Worm (Caenorhabditis elegans): ENCODE measurements around the gene F47B10.5.
A peak's percentile ranks its signal among the peaks of the same experiment; 100 is the strongest.

The F47B10.5 gene

ce11 chrX:10861673-10862072 is 28.7 kb downstream of the F47B10.5 start:
- TF ChIP-seq aly-2 (tag; optimal IDR thresholded peaks at IDR 0.05), result no peak
- no peak for TF ChIP-seq nhr-129 (tag; optimal IDR thresholded peaks at IDR 0.05)

ce11 chrX:10859622-10860021 is 30.7 kb downstream of the F47B10.5 start:
- TF ChIP-seq F13H6.1 (tag; optimal IDR thresholded peaks at IDR 0.05) (no peak), fos-1 (tag; optimal IDR thresholded peaks at IDR 0.05) (no peak), sem-4 (tag; optimal IDR thresholded peaks at IDR 0.05) (no peak), mab-5 (tag; optimal IDR thresholded peaks at IDR 0.05) (no peak), R02D3.7 (tag; optimal IDR thresholded peaks at IDR 0.05) (no peak), ZK546.5 (tag; optimal IDR thresholded peaks at IDR 0.05) (no peak), lin-39 (tag; optimal IDR thresholded peaks at IDR 0.05) (no peak), ceh-16 (tag; optimal IDR thresholded peaks at IDR 0.05) (no peak), nhr-12 (tag; optimal IDR thresholded peaks at IDR 0.05) (no peak), peb-1 (tag; optimal IDR thresholded peaks at IDR 0.05) (no peak), nhr-237 (tag; optimal IDR thresholded peaks at IDR 0.05) (no peak), skn-1 (tag; optimal IDR thresholded peaks at IDR 0.05) (no peak), nhr-25 (tag; optimal IDR thresholded peaks at IDR 0.05) (no peak), unc-55 (GFP tag; optimal IDR thresholded peaks at IDR 0.05) (no peak)

DNA sequence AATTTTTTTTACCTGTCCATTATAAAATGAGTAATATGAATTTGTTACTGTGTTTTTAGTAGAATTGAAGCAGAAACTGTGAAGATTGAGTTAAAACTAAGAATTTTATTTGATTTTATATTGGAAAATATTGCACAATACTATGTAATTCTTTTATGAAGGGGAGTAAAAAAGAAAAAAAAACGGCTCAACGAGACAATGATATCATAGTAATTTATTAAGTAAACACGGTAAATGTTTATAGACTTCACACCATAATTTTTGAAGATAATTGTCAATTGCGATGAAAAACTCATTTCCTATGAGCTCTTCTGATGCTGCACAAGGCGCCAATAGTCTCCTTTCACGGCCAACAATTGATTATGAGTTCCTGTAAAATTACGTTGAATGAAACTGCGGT is 31.1 kb downstream of the F47B10.5 start, which contains the start of gene pgp-5:
pgp-5 (minus strand) TSS at position 87 of the 400 bp plus-strand sequence.
- TF ChIP-seq nhr-10 (tag; optimal IDR thresholded peaks at IDR 0.05), result no peak
- no peak for TF ChIP-seq blmp-1 (tag; optimal IDR thresholded peaks at IDR 0.05; ENCODE audit: insufficient read depth)
- TF ChIP-seq peb-1 (tag; optimal IDR thresholded peaks at IDR 0.05), result no peak
- TF ChIP-seq unc-55 (GFP tag; optimal IDR thresholded peaks at IDR 0.05), result no peak
- TF ChIP-seq egl-27 (tag; optimal IDR thresholded peaks at IDR 0.05), result no peak
- no peak for TF ChIP-seq aly-2 (tag; optimal IDR thresholded peaks at IDR 0.05)
- no peak for TF ChIP-seq lin-11 (tag; optimal IDR thresholded peaks at IDR 0.05)
- no peak for TF ChIP-seq sma-3 (GFP tag; optimal IDR thresholded peaks at IDR 0.05)
- TF ChIP-seq mab-5 (tag; optimal IDR thresholded peaks at IDR 0.05), result no peak
- no peak for TF ChIP-seq skn-1 (tag; optimal IDR thresholded peaks at IDR 0.05)
- no peak for TF ChIP-seq F13H6.1 (tag; optimal IDR thresholded peaks at IDR 0.05)

DNA sequence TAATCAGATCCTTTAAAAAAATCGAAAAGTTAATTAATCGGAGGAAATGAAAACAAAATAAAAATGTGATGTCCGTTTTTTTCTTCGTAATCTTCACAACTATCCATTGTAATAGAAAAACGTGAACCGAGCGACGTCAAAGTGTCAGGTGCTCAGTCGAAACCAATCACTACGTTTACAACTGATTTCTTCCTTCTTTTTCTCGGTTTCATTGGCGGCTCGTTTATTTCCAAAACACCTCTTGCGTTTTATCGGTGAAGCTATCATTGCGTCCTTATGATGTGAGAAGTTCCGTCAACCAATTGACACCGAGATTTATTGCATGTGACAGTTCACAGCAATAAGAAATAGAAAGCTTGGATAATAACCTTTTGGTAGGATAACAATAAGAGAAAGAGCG is 37.1 kb downstream of the F47B10.5 start:
- TF ChIP-seq fos-1 (tag; optimal IDR thresholded peaks at IDR 0.05), result no peak
- TF ChIP-seq lin-13 (GFP tag; optimal IDR thresholded peaks at IDR 0.05), result no peak
- peak; percentile 38 for TF ChIP-seq sma-9 (GFP tag; optimal IDR thresholded peaks at IDR 0.05)
- TF ChIP-seq sma-9 (tag; optimal IDR thresholded peaks at IDR 0.05), result no peak
- peak; percentile 8 for TF ChIP-seq mab-5 (tag; optimal IDR thresholded peaks at IDR 0.05)
- no peak for TF ChIP-seq ama-1 (optimal IDR thresholded peaks at IDR 0.05)
- no peak for TF ChIP-seq lin-39 (tag; optimal IDR thresholded peaks at IDR 0.05)
- no peak for TF ChIP-seq gmeb-1 (tag; optimal IDR thresholded peaks at IDR 0.05)
- no peak for TF ChIP-seq crh-2 (tag; optimal IDR thresholded peaks at IDR 0.05)
- peak; percentile 63 for TF ChIP-seq F13H6.1 (tag; optimal IDR thresholded peaks at IDR 0.05)
- TF ChIP-seq aly-2 (tag; optimal IDR thresholded peaks at IDR 0.05), result no peak
- TF ChIP-seq nhr-129 (tag; optimal IDR thresholded peaks at IDR 0.05), result peak; percentile 67
- TF ChIP-seq C34F6.9 (tag; optimal IDR thresholded peaks at IDR 0.05), result peak; percentile 19
- TF ChIP-seq lsy-2 (tag; optimal IDR thresholded peaks at IDR 0.05), result no peak
- no peak for TF ChIP-seq sma-3 (GFP tag; optimal IDR thresholded peaks at IDR 0.05)
- TF ChIP-seq blmp-1 (tag; optimal IDR thresholded peaks at IDR 0.05; ENCODE audit: insufficient read depth), result no peak

DNA sequence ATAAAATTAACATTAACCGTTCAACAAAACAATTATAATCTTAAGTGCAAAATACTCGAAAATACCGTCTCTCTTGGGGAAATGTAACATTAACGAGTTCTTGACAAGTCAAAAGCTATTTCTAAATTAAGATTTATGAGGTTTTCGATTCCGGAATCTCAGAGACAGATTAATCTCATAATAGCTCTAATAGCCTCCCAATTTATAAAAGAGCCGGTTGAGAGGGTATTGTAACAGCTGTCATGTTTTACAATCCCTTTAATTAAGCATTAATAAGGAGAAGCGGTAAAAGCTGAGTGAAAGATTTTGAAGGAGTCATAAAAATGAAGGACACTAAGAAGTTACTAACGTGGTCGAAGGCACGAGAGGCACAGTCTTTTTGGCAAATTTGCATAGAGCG is 38.6 kb downstream of the F47B10.5 start:
- TF ChIP-seq C34F6.9 (tag; optimal IDR thresholded peaks at IDR 0.05) (no peak), nhr-11 (tag; optimal IDR thresholded peaks at IDR 0.05) (no peak), mab-5 (tag; optimal IDR thresholded peaks at IDR 0.05) (no peak), unc-62 (GFP tag; optimal IDR thresholded peaks at IDR 0.05) (no peak), nhr-10 (tag; optimal IDR thresholded peaks at IDR 0.05) (no peak), nhr-21 (tag; optimal IDR thresholded peaks at IDR 0.05) (no peak), zag-1 (tag; optimal IDR thresholded peaks at IDR 0.05) (no peak), elt-3 (tag; optimal IDR thresholded peaks at IDR 0.05) (no peak), nhr-6 (tag; optimal IDR thresholded peaks at IDR 0.05) (no peak), ztf-1 (GFP tag; conservative IDR thresholded peaks at IDR 0.05) (no peak), snpc-4 (tag; optimal IDR thresholded peaks at IDR 0.05) (no peak), mbf-1 (tag; optimal IDR thresholded peaks at IDR 0.05) (no peak), F13H6.1 (tag; optimal IDR thresholded peaks at IDR 0.05) (no peak), ceh-82 (tag; optimal IDR thresholded peaks at IDR 0.05) (no peak)
